Fruit fly (Drosophila melanogaster): ENCODE data around the gene Sfp84E.

Gene Sfp84E

DNA sequence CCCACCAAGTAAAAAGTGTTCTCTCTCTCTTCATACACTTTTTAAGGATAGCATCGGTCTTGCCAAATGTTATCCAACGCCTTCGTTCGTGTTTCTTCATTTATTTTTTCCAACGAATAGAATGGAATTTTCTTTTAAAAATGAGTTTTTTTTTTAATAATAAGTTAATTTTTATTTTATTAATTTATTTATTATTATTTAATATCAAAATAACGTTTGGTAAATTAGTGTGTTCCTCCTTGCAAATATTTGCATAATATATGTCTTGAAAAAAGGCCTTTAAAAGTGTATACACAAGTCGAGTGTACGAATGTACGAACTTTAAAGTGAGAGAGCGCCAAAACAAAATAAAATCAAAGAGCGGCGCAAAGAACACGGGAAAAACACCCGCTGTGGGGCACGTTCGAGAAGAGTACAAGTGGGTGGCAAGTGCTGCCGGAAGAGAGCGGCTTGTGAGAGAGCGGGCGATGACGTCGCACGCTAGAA is 47.1 kb upstream of the Sfp84E start (continued):
- 0 out of 2 replicates have a peak, but pooled peaks have one; percentile 26 for TF ChIP-seq ro (GFP tag; IDR thresholded peaks at IDR 0.05)
- TF ChIP-seq pum (GFP tag; optimal IDR thresholded peaks at IDR 0.05): no peak
- peak; percentile 80 for TF ChIP-seq CG17359 (tag; optimal IDR thresholded peaks at IDR 0.05)
- TF ChIP-seq CG6654 (GFP tag; optimal IDR thresholded peaks at IDR 0.05): peak; percentile 45
- TF ChIP-seq CG31388 (GFP tag; optimal IDR thresholded peaks at IDR 0.05): no peak
- no peak for TF ChIP-seq CG31365 (tag; optimal IDR thresholded peaks at IDR 0.05)
- TF ChIP-seq CG3407 (GFP tag; optimal IDR thresholded peaks at IDR 0.05): peak; percentile 73
- no peak for TF ChIP-seq Scr (GFP tag; IDR thresholded peaks at IDR 0.05; ENCODE audit: partially characterized antibody)
- TF ChIP-seq sd (tag; optimal IDR thresholded peaks at IDR 0.05): no peak
- TF ChIP-seq hbn (GFP tag; IDR thresholded peaks at IDR 0.05; ENCODE audit: partially characterized antibody): 0 out of 2 replicates have a peak, but pooled peaks have one; percentile 28
- TF ChIP-seq Sin3A (optimal IDR thresholded peaks at IDR 0.05): no peak
- peak; percentile 89 for TF ChIP-seq Asciz (GFP tag; optimal IDR thresholded peaks at IDR 0.05)
- TF ChIP-seq Hmx (GFP tag; optimal IDR thresholded peaks at IDR 0.05): no peak
- peak; percentile 75 for TF ChIP-seq cwo (GFP tag; optimal IDR thresholded peaks at IDR 0.05)
- TF ChIP-seq z (GFP tag; IDR thresholded peaks at IDR 0.05): no peak
- peak; percentile 56; the same call in 1 of the 2 replicates for TF ChIP-seq CG32772 (GFP tag; IDR thresholded peaks at IDR 0.05)
- TF ChIP-seq Ravus (GFP tag; IDR thresholded peaks at IDR 0.05): no peak; the same call in 1 of the 2 replicates
- TF ChIP-seq tx (GFP tag; optimal IDR thresholded peaks at IDR 0.05): no peak
- TF ChIP-seq ems (GFP tag; optimal IDR thresholded peaks at IDR 0.05): peak; percentile 42
- TF ChIP-seq CG14441 (GFP tag; IDR thresholded peaks at IDR 0.05): peak; percentile 63
- TF ChIP-seq chn (GFP tag; optimal IDR thresholded peaks at IDR 0.05): peak; percentile 31
- peak; percentile 91 for TF ChIP-seq Hand (GFP tag; optimal IDR thresholded peaks at IDR 0.05)
- TF ChIP-seq Dad (GFP tag; optimal IDR thresholded peaks at IDR 0.05): no peak
- TF ChIP-seq mld (GFP tag; IDR thresholded peaks at IDR 0.05; ENCODE audit: partially characterized antibody): no peak
- TF ChIP-seq CG8944 (GFP tag; optimal IDR thresholded peaks at IDR 0.05): no peak
- TF ChIP-seq CG2202 (tag; optimal IDR thresholded peaks at IDR 0.05): peak; percentile 72
- TF ChIP-seq usp (GFP tag; optimal IDR thresholded peaks at IDR 0.05): no peak
- TF ChIP-seq oc (tag; optimal IDR thresholded peaks at IDR 0.05): peak; percentile 81
- peak in 1 of 2 experiments; percentile 89 for TF ChIP-seq dpn (GFP tag; optimal IDR thresholded peaks at IDR 0.05)
- peak; percentile 30 for TF ChIP-seq zfh2 (GFP tag; optimal IDR thresholded peaks at IDR 0.05)
- TF ChIP-seq CG11085 (GFP tag; IDR thresholded peaks at IDR 0.05): no peak; the same call in 1 of the 2 replicates
- no peak for TF ChIP-seq Stat92E (GFP tag; optimal IDR thresholded peaks at IDR 0.05)
- TF ChIP-seq scrt (GFP tag; optimal IDR thresholded peaks at IDR 0.05): peak; percentile 74
- no peak for TF ChIP-seq CG9797 (GFP tag; optimal IDR thresholded peaks at IDR 0.05)
- TF ChIP-seq CG34224 (GFP tag; IDR thresholded peaks at IDR 0.05; ENCODE audit: partially characterized antibody): no peak; the same call in 2 of the 3 replicates
- TF ChIP-seq CG15601 (tag; optimal IDR thresholded peaks at IDR 0.05): peak; percentile 92
- no peak for TF ChIP-seq h (optimal IDR thresholded peaks at IDR 0.05)
- TF ChIP-seq salm (tag; optimal IDR thresholded peaks at IDR 0.05): peak; percentile 89
- TF ChIP-seq Adf1 (GFP tag; IDR thresholded peaks at IDR 0.05): peak; percentile 26; the same call in 1 of the 2 replicates
- peak; percentile 95 for TF ChIP-seq PHDP (tag; optimal IDR thresholded peaks at IDR 0.05)
- peak; percentile 84 for TF ChIP-seq CG11695 (GFP tag; IDR thresholded peaks at IDR 0.05)
- peak; percentile 88 for TF ChIP-seq unpg (GFP tag; optimal IDR thresholded peaks at IDR 0.05)
- peak; percentile 54; the same call in 1 of the 2 replicates for TF ChIP-seq chm (GFP tag; IDR thresholded peaks at IDR 0.05)
- TF ChIP-seq CG17361 (GFP tag; IDR thresholded peaks at IDR 0.05): no peak; the same call in 1 of the 3 replicates
- TF ChIP-seq Dek (tag; optimal IDR thresholded peaks at IDR 0.05): peak; percentile 91
- TF ChIP-seq CG2889 (GFP tag; IDR thresholded peaks at IDR 0.05): 0 out of 3 replicates have a peak, but pooled peaks have one; percentile 13
- TF ChIP-seq CG17912 (GFP tag; optimal IDR thresholded peaks at IDR 0.05): peak; percentile 35
- no peak for TF ChIP-seq Tbp (GFP tag; optimal IDR thresholded peaks at IDR 0.05)
- peak; percentile 26; the same call in 1 of the 2 replicates for TF ChIP-seq ara (GFP tag; IDR thresholded peaks at IDR 0.05)
- no peak for TF ChIP-seq CG11560 (tag; IDR thresholded peaks at IDR 0.05)
- no peak for TF ChIP-seq CG16779 (GFP tag; IDR thresholded peaks at IDR 0.05)
